Fruit fly (Drosophila melanogaster): ENCODE data around the gene IFT54.

DNA sequence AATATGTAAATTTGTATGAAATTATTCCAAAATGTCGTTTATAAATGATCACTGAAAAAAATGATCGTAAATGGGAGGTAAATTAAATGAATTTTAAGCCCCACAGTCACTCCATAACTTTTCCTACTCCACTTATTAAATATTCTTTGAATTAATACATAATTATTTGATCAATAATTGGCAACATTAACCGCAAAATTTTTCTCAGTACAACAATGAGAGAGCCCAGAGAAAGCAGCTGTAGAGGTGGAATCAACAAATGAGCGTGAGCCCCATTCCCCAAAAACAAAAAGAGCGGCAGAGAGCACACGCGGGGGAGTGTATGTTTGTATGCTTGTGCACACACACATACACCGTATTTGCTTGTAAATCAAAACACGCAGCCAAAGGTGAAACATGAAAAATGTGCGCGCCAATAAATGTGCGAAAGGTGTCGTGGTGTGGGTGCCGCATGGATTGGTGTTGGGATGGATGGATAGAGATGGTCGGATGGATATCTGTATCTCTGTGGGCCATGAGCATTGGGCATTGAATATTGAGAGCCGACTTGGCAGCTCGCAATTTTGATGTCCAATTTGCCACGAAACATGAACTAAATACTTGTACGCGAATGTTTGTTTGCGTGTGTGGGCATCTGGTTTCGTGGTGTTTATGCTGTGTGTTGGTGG is 18.3 kb upstream of the IFT54 start:
- TF ChIP-seq sage (GFP tag; optimal IDR thresholded peaks at IDR 0.05), result peak; percentile 93
- peak; percentile 98 for TF ChIP-seq rgr (GFP tag; optimal IDR thresholded peaks at IDR 0.05)
- no peak for TF ChIP-seq usp (GFP tag; optimal IDR thresholded peaks at IDR 0.05)

All from whole organism, wandering third instar larva.